Worm (Caenorhabditis elegans): ENCODE results near the gene pals-26.

pals-26 gene

DNA sequence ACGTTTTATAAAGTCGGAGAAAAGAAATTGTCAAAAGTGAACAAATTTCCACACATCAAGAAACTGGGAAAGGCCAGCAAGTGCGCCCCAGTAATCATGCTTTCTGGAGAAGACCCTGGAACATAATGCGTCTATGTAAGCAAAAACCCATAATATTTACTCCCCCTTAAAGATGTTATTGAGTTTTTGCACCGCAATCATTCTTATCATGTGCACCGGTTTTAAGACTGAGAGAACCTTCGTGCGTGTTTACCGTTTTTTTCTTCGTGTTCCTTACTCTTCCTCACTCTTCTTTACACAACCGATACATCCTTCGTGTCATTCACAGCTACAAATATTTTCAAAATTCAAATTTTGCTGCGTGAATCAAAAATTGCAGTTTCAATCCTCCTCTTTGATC lies 2.1 kb upstream of the pals-26 start:
- no peak for TF ChIP-seq unc-62 (GFP tag; optimal IDR thresholded peaks at IDR 0.05)

DNA sequence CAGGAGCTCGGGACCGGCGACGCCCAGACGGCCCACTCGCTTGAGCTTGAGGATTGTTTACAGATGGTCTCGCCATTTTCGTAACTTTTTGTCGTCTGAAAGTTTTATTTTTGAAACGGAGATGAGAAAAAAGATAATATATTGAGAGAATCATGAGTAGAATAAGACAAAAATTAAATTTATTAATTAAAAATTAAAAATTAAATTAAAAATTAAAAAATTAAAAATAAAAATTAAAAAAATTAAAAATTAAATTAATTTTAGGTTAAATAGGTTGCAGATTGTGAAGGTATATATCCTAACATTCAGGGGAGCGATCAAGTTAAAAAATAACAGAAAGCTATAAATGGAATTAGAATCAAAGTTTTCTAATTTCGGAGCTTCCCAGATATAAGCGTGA lies 4.8 kb downstream of the pals-26 start, which contains the start of gene B0284.3:
TSS of gene B0284.3 (minus strand) at position 101 of the 400 bp plus-strand sequence.
- no peak for TF ChIP-seq unc-62 (GFP tag; optimal IDR thresholded peaks at IDR 0.05)

DNA sequence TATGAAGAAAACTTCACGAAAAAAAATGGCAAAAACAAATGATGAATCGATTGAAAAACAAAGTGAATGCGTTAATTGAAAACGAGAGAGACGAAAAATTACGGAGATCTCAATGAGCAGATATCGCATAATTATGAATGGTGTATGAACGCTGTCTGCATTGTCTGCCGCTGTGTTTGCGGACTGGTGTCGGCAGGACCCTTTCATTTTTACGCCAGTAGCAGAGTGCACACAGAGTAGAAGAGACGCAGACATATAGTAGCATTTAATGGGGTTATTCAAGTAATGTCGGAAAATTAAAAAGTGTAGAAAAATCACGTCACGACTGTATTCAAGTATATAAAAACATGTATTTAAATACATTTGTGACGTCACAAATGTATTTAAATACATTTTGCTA lies 5.9 kb downstream of the pals-26 start:
- TF ChIP-seq unc-62 (GFP tag; optimal IDR thresholded peaks at IDR 0.05): no peak

- no peak for TF ChIP-seq unc-62 (GFP tag; optimal IDR thresholded peaks at IDR 0.05)
Measured at ce11 chrIII:4381343-4381742, 6.4 kb downstream of the pals-26 start, which contains the start of gene pals-27. Gene pals-27 (plus strand): TSS chrIII:4381643.

ce11 chrIII:4382118-4382517 lies 7.2 kb downstream of the pals-26 start:
- no peak for TF ChIP-seq unc-62 (GFP tag; optimal IDR thresholded peaks at IDR 0.05)

DNA sequence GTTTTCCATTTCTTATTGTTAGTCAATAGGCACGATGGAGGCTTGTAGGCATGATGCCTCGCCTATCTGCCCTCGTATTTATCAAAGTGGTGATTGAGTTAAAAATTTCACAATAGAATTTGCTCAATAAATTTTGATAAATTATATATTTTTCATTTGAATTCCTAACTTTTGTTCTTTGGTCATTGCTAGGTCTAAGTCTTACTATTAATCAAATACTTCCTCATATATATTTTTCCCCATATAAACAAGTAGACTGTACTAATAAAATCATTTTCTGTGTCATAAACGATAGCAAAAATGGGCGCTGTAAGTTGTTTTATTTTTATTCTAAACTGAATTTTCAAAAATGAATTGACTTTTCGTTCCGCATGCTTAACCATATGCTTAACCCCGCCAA lies 9.5 kb downstream of the pals-26 start, which contains the start of gene pals-28:
TSS of gene pals-28 (plus strand) at position 301 of the 400 bp plus-strand sequence.
- TF ChIP-seq unc-62 (GFP tag; optimal IDR thresholded peaks at IDR 0.05): no peak

ce11 chrIII:4390421-4390820 lies 15.5 kb downstream of the pals-26 start:
- no peak for TF ChIP-seq unc-62 (GFP tag; optimal IDR thresholded peaks at IDR 0.05)

- no peak for TF ChIP-seq unc-62 (GFP tag; optimal IDR thresholded peaks at IDR 0.05)
Measured at ce11 chrIII:4391319-4391718, 16.4 kb downstream of the pals-26 start.

DNA sequence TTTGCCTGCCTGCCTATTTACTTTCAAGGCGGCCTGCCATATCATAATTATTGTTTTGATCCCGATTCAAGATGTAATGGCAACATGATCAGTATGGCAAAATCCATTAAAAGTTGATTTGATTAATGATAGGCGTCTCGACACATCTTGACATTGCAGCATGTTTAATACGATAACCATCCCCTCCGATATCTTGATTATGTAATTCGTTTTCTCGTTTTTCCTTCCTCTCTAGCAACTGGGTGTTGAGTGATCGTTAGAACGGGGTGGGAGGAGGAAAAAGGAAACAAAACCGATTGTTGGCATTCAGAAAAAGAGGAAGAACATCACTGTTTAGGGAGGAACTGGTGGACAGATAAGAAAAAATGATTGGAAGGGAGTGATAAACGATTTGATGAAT lies 17.0 kb downstream of the pals-26 start:
- TF ChIP-seq unc-62 (GFP tag; optimal IDR thresholded peaks at IDR 0.05): no peak

- no peak for TF ChIP-seq unc-62 (GFP tag; optimal IDR thresholded peaks at IDR 0.05)
Measured at ce11 chrIII:4394496-4394895, 19.5 kb downstream of the pals-26 start, which contains the start of gene R07E5.4. Gene R07E5.4 (plus strand): TSS chrIII:4394796.

ce11 chrIII:4395857-4396256 lies 20.9 kb downstream of the pals-26 start:
- no peak for TF ChIP-seq unc-62 (GFP tag; optimal IDR thresholded peaks at IDR 0.05)

DNA sequence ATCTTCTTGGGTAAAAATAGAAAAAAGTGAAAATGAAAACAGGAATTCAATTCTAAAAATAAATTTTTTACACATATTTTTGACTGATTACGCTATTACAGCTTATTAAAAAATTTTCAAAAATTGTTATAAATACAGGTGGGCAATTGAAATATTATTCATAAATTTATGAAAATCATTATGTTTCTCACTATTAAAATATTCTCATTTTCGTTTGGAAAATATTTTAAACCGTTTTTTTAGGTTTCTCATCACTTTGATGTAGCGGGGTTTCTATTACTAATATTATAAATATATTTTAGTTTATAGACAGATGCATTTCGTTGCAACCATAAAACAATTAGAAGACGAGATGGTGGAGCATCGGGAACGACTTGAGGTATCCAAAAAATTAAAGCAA lies 22.2 kb downstream of the pals-26 start, which contains the start of gene R07E5.5:
TSS of gene R07E5.5 (plus strand) at position 301 of the 400 bp plus-strand sequence.
- no peak for TF ChIP-seq unc-62 (GFP tag; optimal IDR thresholded peaks at IDR 0.05)

DNA sequence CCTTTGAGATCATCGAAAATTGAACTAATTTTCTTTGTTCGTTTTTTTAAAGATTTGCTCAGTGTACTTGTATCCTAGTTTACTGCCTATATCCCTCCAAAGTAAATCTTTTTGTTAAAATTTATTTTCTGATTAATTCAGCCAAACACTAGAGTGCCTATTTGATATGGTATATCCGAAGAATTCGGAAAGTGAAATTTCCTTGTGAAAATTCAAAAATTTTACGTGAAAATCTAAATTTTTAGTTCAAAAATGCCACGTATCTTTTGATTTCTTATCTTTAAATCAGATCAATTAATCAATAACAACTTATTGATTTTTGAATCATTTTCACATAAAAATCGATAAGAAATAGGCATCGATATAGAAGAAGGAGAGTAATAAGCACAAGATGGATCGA lies 23.5 kb downstream of the pals-26 start, which contains the start of gene R07E5.6:
TSS of gene R07E5.6 (plus strand) at position 301 of the 400 bp plus-strand sequence.
- TF ChIP-seq unc-62 (GFP tag; optimal IDR thresholded peaks at IDR 0.05): no peak

ce11 chrIII:4401142-4401541 lies 26.2 kb downstream of the pals-26 start, which contains the start of gene R07E5.15:
Gene R07E5.15 (plus strand): TSS chrIII:4401442.
- no peak for TF ChIP-seq unc-62 (GFP tag; optimal IDR thresholded peaks at IDR 0.05)

DNA sequence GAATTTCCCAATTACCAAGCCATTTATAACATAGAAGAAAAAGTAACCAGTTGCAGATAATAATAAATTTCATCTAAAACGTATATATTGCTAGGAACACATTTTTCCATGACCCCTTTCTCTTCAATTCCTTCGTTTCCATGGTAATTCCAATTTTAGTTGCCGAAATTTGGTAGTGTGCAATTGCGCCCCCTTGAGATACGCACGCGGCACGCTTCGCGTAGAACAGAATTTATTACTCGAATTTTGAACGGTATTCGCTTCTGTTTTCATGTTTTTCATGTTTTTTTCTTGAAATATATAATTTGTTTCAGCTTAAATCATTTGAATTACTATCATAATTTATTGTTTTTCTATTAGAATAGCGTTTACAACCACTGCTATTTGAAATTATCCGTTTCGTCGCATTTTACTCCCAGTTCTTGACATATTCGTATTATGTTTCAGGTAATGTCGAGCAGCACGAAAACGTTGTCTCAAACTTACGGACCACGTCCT lies 29.4 kb downstream of the pals-26 start, which contains the start of the genes R07E5.17 and snfc-5:
TSS of gene R07E5.17 (minus strand) at position 98 of the 498 bp plus-strand sequence.
TSS of gene snfc-5 (plus strand) at position 448 of the 498 bp plus-strand sequence.
- TF ChIP-seq unc-62 (GFP tag; optimal IDR thresholded peaks at IDR 0.05): no peak

ce11 chrIII:4405986-4406385 lies 31.0 kb downstream of the pals-26 start, which contains the start of gene rnp-4:
Gene rnp-4 (plus strand): TSS chrIII:4406286.
- no peak for TF ChIP-seq unc-62 (GFP tag; optimal IDR thresholded peaks at IDR 0.05)

ce11 chrIII:4407144-4407543 lies 32.2 kb downstream of the pals-26 start, which contains the start of gene prdx-3:
Gene prdx-3 (plus strand): TSS chrIII:4407444.
- no peak for TF ChIP-seq unc-62 (GFP tag; optimal IDR thresholded peaks at IDR 0.05)
